Worm (Caenorhabditis elegans) whole organism, L4 larva: ENCODE data around the gene K01H12.4.
A peak's percentile ranks its signal among the peaks of the same experiment; 100 is the strongest.

Source experiments
- F26F4.8 ChIP-seq: fragments of 200-800 bp; sonication (Bioruptor generic); conservative IDR thresholded peaks from 2 replicates; pipeline ENCODE4 v1.3.6; 2022; ENCODE audit warnings: missing genetic modification characterization, missing compliant biosample characterization
- T20F7.1 ChIP-seq: fragments of 200-800 bp; sonication (Bioruptor generic); optimal IDR thresholded peaks from 2 replicates; lab custom pipeline; 2018; ENCODE audit warnings: mild to moderate bottlenecking, missing genetic modification characterization, missing compliant biosample characterization
- T26A8.4 ChIP-seq: fragments of 200-800 bp; sonication (Bioruptor generic); IDR thresholded peaks from 2 replicates; pipeline ENCODE4 v1.3.6; 2022; ENCODE audit warnings: missing genetic modification characterization, missing compliant biosample characterization
- ceh-62 ChIP-seq: sonication (generic microtip); optimal IDR thresholded peaks from 2 replicates; lab custom pipeline; 2017; ENCODE audit warnings: missing biosample characterization, missing genetic modification characterization
- ces-1 ChIP-seq: fragments of 150-350 bp; sonication (generic microtip); optimal IDR thresholded peaks from 4 replicates; lab custom pipeline; 2014; ENCODE audit warnings: missing biosample characterization, missing genetic modification reagents, missing genetic modification characterization
- daf-16 ChIP-seq, 3 experiments: sonication (generic microtip); optimal IDR thresholded peaks; 2 replicates each; lab custom pipeline; 2016 to 2017; ENCODE audit warnings: missing genetic modification characterization in 3 of 3, missing genetic modification reagents in 3 of 3, mild to moderate bottlenecking in 2 of 3, missing compliant biosample characterization in 2 of 3, missing biosample characterization in 1 of 3, moderate library complexity in 1 of 3
- dmd-6 ChIP-seq: fragments of 200-800 bp; sonication (Bioruptor generic); IDR thresholded peaks from 2 replicates; pipeline ENCODE4 v1.3.6; 2022; ENCODE audit warnings: missing genetic modification reagents, missing genetic modification characterization, missing compliant biosample characterization
- dpl-1 ChIP-seq: fragments of 150-350 bp; optimal IDR thresholded peaks from 2 replicates; lab custom pipeline; 2014; ENCODE audit warnings: missing biosample characterization, missing genetic modification reagents, missing genetic modification characterization
- dve-1 ChIP-seq: sonication (generic microtip); optimal IDR thresholded peaks from 2 replicates; lab custom pipeline; 2017; ENCODE audit warnings: antibody characterized with exemption, mild to moderate bottlenecking, missing genetic modification characterization, missing compliant biosample characterization; ENCODE audit not compliant: insufficient read depth
- gei-8 ChIP-seq: fragments of 200-800 bp; sonication (Bioruptor generic); optimal IDR thresholded peaks from 2 replicates; lab custom pipeline; 2018; ENCODE audit warnings: mild to moderate bottlenecking, missing genetic modification characterization, missing compliant biosample characterization
- hif-1 ChIP-seq, 2 experiments: sonication (generic microtip); optimal IDR thresholded peaks; 2 replicates each; lab custom pipeline; 2016 to 2017; ENCODE audit warnings: missing compliant biosample characterization in 2 of 2, missing genetic modification characterization in 2 of 2, missing genetic modification reagents in 2 of 2, missing genotype in 2 of 2, mild to moderate bottlenecking in 1 of 2
- hlh-11 ChIP-seq: fragments of 200-800 bp; sonication (Bioruptor generic); optimal IDR thresholded peaks from 2 replicates; lab custom pipeline; 2018; ENCODE audit warnings: mild to moderate bottlenecking, missing genetic modification characterization, missing compliant biosample characterization
- hlh-30 ChIP-seq: sonication (generic microtip); optimal IDR thresholded peaks from 2 replicates; lab custom pipeline; 2017; ENCODE audit warnings: antibody characterized with exemption, mild to moderate bottlenecking, missing genetic modification characterization, missing compliant biosample characterization; ENCODE audit not compliant: insufficient read depth
- hmg-1.1 ChIP-seq: fragments of 200-800 bp; sonication (Bioruptor generic); IDR thresholded peaks from 2 replicates; pipeline ENCODE4 v1.3.6; 2022; ENCODE audit warnings: missing genetic modification reagents, missing genetic modification characterization, missing compliant biosample characterization
- jun-1 ChIP-seq: fragments of 150-350 bp; optimal IDR thresholded peaks from 2 replicates; lab custom pipeline; 2014; ENCODE audit warnings: missing biosample characterization, missing genetic modification reagents, missing genetic modification characterization
- lin-1 ChIP-seq: fragments of 200-800 bp; sonication (Bioruptor generic); IDR thresholded peaks from 2 replicates; pipeline ENCODE4 v1.3.6; 2022; ENCODE audit warnings: missing genetic modification reagents, missing genetic modification characterization, missing compliant biosample characterization
- lin-29 ChIP-seq: fragments of 200-800 bp; sonication (Bioruptor generic); IDR thresholded peaks from 2 replicates; pipeline ENCODE4 v1.3.6; 2022; ENCODE audit warnings: missing genetic modification reagents, missing genetic modification characterization, missing compliant biosample characterization
- lin-39 ChIP-seq: fragments of 150-350 bp; optimal IDR thresholded peaks from 2 replicates; lab custom pipeline; 2014; ENCODE audit warnings: missing biosample characterization, missing genetic modification reagents, missing genetic modification characterization
- madf-9 ChIP-seq: fragments of 200-800 bp; sonication (Bioruptor generic); conservative IDR thresholded peaks from 2 replicates; pipeline ENCODE4 v1.3.6; 2022; ENCODE audit warnings: missing genetic modification reagents, missing genetic modification characterization, missing compliant biosample characterization
- mdl-1 ChIP-seq, 2 experiments: fragments of 150-350 bp in 1 of 2; sonication (generic microtip) in 1 of 2; optimal IDR thresholded peaks; 2 replicates each; lab custom pipeline; 2014 to 2017; ENCODE audit warnings: missing biosample characterization in 2 of 2, missing genetic modification characterization in 2 of 2
- mdt-29 ChIP-seq: fragments of 200-800 bp; sonication (Bioruptor generic); IDR thresholded peaks from 2 replicates; pipeline ENCODE4 v1.3.6; 2022; ENCODE audit warnings: missing genetic modification reagents, missing genetic modification characterization, missing compliant biosample characterization
- mep-1 ChIP-seq: fragments of 150-350 bp; sonication (generic microtip); optimal IDR thresholded peaks from 3 replicates; lab custom pipeline; 2014; ENCODE audit warnings: missing biosample characterization, missing genetic modification characterization
- mes-2 ChIP-seq: sonication (generic microtip); optimal IDR thresholded peaks from 2 replicates; lab custom pipeline; 2016; ENCODE audit warnings: missing genotype, mild to moderate bottlenecking, missing genetic modification characterization, missing compliant biosample characterization; ENCODE audit not compliant: poor library complexity, severe bottlenecking
- mxl-2 ChIP-seq: fragments of 200-800 bp; sonication (Bioruptor generic); conservative IDR thresholded peaks from 2 replicates; pipeline ENCODE4 v1.3.6; 2022; ENCODE audit warnings: missing genetic modification reagents, missing genetic modification characterization, missing compliant biosample characterization
- mxl-3 ChIP-seq: fragments of 200-800 bp; sonication (Bioruptor generic); optimal IDR thresholded peaks from 2 replicates; lab custom pipeline; 2018; ENCODE audit warnings: mild to moderate bottlenecking, missing genetic modification characterization, missing compliant biosample characterization
- nhr-10 ChIP-seq: fragments of 150-350 bp; optimal IDR thresholded peaks from 2 replicates; lab custom pipeline; 2014; ENCODE audit warnings: missing biosample characterization, missing genetic modification characterization
- nhr-102 ChIP-seq: sonication (generic microtip); optimal IDR thresholded peaks from 2 replicates; lab custom pipeline; 2016; ENCODE audit warnings: mild to moderate bottlenecking, missing genetic modification characterization, moderate library complexity, missing compliant biosample characterization
- nhr-237 ChIP-seq: sonication (generic microtip); optimal IDR thresholded peaks from 2 replicates; lab custom pipeline; 2017; ENCODE audit warnings: missing biosample characterization, missing genetic modification characterization
- nhr-25 ChIP-seq: sonication (generic microtip); optimal IDR thresholded peaks from 2 replicates; lab custom pipeline; 2017; ENCODE audit warnings: missing genetic modification characterization, mild to moderate bottlenecking, missing compliant biosample characterization, antibody characterized with exemption, moderate library complexity, borderline replicate concordance; ENCODE audit not compliant: insufficient read depth
- nhr-28 ChIP-seq: fragments of 150-350 bp; optimal IDR thresholded peaks from 2 replicates; lab custom pipeline; 2014; ENCODE audit warnings: missing biosample characterization, missing genetic modification characterization
- nhr-42 ChIP-seq: fragments of 200-800 bp; sonication (Bioruptor generic); IDR thresholded peaks from 2 replicates; pipeline ENCODE4 v1.3.6; 2022; ENCODE audit warnings: missing genetic modification characterization, missing compliant biosample characterization
- nhr-48 ChIP-seq: sonication (generic microtip); optimal IDR thresholded peaks from 2 replicates; lab custom pipeline; 2016; ENCODE audit warnings: mild to moderate bottlenecking, missing genetic modification characterization, missing compliant biosample characterization
- nhr-6 ChIP-seq: fragments of 150-350 bp; optimal IDR thresholded peaks from 2 replicates; lab custom pipeline; 2014; ENCODE audit warnings: missing biosample characterization, missing genetic modification characterization
- nhr-77 ChIP-seq: fragments of 150-350 bp; optimal IDR thresholded peaks from 2 replicates; lab custom pipeline; 2014; ENCODE audit warnings: missing biosample characterization, missing genetic modification characterization
- php-3 ChIP-seq: fragments of 200-800 bp; sonication (Bioruptor generic); IDR thresholded peaks from 2 replicates; pipeline ENCODE4 v1.3.6; 2022; ENCODE audit warnings: missing genetic modification reagents, missing genetic modification characterization, missing compliant biosample characterization
- pqm-1 ChIP-seq: sonication (generic microtip); optimal IDR thresholded peaks from 2 replicates; lab custom pipeline; 2017; ENCODE audit warnings: missing biosample characterization, missing genetic modification characterization
- rbr-2 ChIP-seq: sonication (generic microtip); optimal IDR thresholded peaks from 2 replicates; lab custom pipeline; 2016; ENCODE audit warnings: missing genotype, missing genetic modification characterization, missing compliant biosample characterization
- set-16 ChIP-seq: fragments of 200-800 bp; sonication (Bioruptor generic); IDR thresholded peaks from 2 replicates; pipeline ENCODE4 v1.3.6; 2022; ENCODE audit warnings: missing genetic modification reagents, missing genetic modification characterization, missing compliant biosample characterization
- spr-1 ChIP-seq: sonication (generic microtip); optimal IDR thresholded peaks from 2 replicates; lab custom pipeline; 2016; ENCODE audit warnings: mild to moderate bottlenecking, missing genetic modification characterization, missing compliant biosample characterization
- tra-1 ChIP-seq: fragments of 200-800 bp; sonication (Bioruptor generic); IDR thresholded peaks from 2 replicates; pipeline ENCODE4 v1.3.6; 2022; ENCODE audit warnings: missing genetic modification reagents, missing genetic modification characterization, missing compliant biosample characterization
- unc-130 ChIP-seq: sonication (generic microtip); optimal IDR thresholded peaks from 2 replicates; lab custom pipeline; 2016; ENCODE audit warnings: missing genetic modification reagents, missing genetic modification characterization, missing compliant biosample characterization

Gene K01H12.4

ce11 chrIV:9675572-9675971 is 37.3 kb upstream of the K01H12.4 start, which contains the start of gene nhr-34:
Gene nhr-34 (minus strand): TSS chrIV:9675672.
- TF ChIP-seq gei-8 (no peak), madf-9 (GFP tag; lab: Robert Waterston, UW) (no peak), nhr-25 (tag; lab: Kevin White, UChicago) (no peak), ceh-62 (tag; lab: Kevin White, UChicago) (no peak), T20F7.1 (peak; percentile 33), F26F4.8 (GFP tag; lab: Robert Waterston, UW) (no peak)

DNA sequence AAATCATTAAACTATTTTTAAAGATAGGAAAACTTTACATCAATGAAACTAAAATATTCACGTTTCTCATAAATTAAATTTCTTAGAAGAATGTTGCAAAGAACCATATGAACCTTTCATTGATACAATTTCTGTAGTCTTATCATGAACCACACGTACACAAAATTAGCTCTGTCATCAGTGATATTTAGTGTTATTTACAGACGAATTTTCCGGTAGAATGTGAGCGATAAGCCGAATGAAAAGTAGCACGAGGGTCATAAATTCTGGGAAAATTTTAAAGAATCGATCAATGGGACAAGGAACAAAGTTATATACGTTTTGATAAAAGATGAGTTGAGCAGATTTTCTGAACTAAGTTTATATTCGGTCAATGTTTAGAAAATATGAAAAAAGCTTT is 36.3 kb upstream of the K01H12.4 start:
- peak; percentile 89 for TF ChIP-seq dve-1 (tag; lab: Kevin White, UChicago)
- peak; percentile 81 for TF ChIP-seq nhr-10 (tag; lab: Kevin White, UChicago)
- peak; percentile 95 for TF ChIP-seq nhr-28 (tag; lab: Kevin White, UChicago)
- no peak for TF ChIP-seq daf-16 (GFP tag; optimal IDR thresholded peaks at IDR 0.05; lab: Kevin White, UChicago)
- peak; percentile 98 for TF ChIP-seq daf-16 (tag; optimal IDR thresholded peaks at IDR 0.05; lab: Kevin White, UChicago)
- peak; percentile 45 for TF ChIP-seq mep-1 (tag; lab: Kevin White, UChicago)
- TF ChIP-seq nhr-237 (tag; lab: Kevin White, UChicago) = no peak
- TF ChIP-seq set-16 (GFP tag; lab: Robert Waterston, UW) = no peak
- TF ChIP-seq nhr-102 (tag; lab: Kevin White, UChicago) = peak; percentile 23
- TF ChIP-seq php-3 (GFP tag; lab: Robert Waterston, UW) = peak; percentile 85
- TF ChIP-seq pqm-1 (tag; lab: Kevin White, UChicago) = peak; percentile 47
- TF ChIP-seq mdt-29 = no peak
- TF ChIP-seq lin-39 (tag; lab: Kevin White, UChicago) = no peak
- TF ChIP-seq dmd-6 (GFP tag; lab: Robert Waterston, UW) = peak; percentile 89
- peak in 1 of 2 experiments; percentile 35 for TF ChIP-seq hif-1 (tag; optimal IDR thresholded peaks at IDR 0.05; lab: Kevin White, UChicago)
- peak; percentile 75 for TF ChIP-seq hlh-11
- TF ChIP-seq lin-1 (GFP tag; lab: Robert Waterston, UW) = 0 out of 2 replicates have a peak, but pooled peaks have one; percentile 47
- TF ChIP-seq nhr-77 (tag; lab: Kevin White, UChicago) = peak; percentile 65
- TF ChIP-seq unc-130 (GFP tag; lab: Kevin White, UChicago) = no peak
- no peak for TF ChIP-seq nhr-42 (GFP tag; lab: Robert Waterston, UW)
- TF ChIP-seq hlh-30 (tag; lab: Kevin White, UChicago) = peak; percentile 58
- peak; percentile 17 for TF ChIP-seq T20F7.1
- TF ChIP-seq mxl-3 = peak; percentile 7
- peak in 1 of 2 experiments; percentile 70 for TF ChIP-seq mdl-1 (tag; optimal IDR thresholded peaks at IDR 0.05; lab: Kevin White, UChicago)
- peak; percentile 27 for TF ChIP-seq nhr-48 (tag; lab: Kevin White, UChicago)

DNA sequence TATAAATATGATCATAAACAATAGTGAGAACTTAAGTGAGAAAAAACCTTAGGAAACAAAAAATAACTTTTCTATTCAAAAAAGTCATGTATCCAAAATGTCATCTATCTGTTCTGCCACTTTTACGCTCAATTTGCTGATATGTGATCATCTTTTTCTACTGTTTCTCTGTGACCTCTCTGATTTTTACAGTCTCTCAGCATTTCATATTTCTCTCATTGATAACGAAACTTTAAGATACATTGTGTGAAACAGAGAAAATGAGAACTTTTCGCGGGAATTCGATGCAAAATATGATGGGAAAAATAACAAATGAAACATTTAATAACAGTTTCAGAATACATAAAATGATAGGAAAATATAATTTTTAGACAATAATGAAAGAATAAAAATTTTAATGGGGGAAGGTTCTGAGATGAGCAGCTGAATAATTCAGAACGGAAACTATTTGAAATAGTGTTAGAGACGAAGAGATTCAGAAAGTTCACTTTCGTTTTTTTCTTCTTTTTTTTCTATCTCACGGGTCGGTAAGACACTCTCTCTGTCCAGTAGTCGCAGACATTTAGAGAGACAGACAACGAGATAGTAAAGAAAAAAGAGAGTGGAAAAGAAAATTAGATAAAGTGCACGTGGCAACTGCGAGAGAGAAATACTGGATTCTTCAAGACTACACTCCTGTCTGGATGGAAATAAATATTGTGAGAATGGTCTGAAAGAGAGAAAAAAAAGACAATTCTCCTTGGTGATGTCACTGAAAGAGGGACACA is 35.5 kb upstream of the K01H12.4 start:
- TF ChIP-seq dve-1 (tag; lab: Kevin White, UChicago) (peak; percentile 74), mxl-2 (GFP tag; lab: Robert Waterston, UW) (0 out of 2 replicates have a peak, but pooled peaks have one; percentile 9), mep-1 (tag; lab: Kevin White, UChicago) (peak; percentile 73), T26A8.4 (GFP tag; lab: Robert Waterston, UW) (peak; percentile 49; the same call in 1 of the 2 replicates), nhr-6 (tag; lab: Kevin White, UChicago) (no peak), mes-2 (peak; percentile 41), nhr-28 (tag; lab: Kevin White, UChicago) (peak; percentile 89), spr-1 (peak; percentile 17), hmg-1.1 (peak; percentile 56), hif-1 (tag; optimal IDR thresholded peaks at IDR 0.05; lab: Kevin White, UChicago) (peak in 1 of 2 experiments; percentile 81), jun-1 (tag; lab: Kevin White, UChicago) (no peak), daf-16 (GFP tag; optimal IDR thresholded peaks at IDR 0.05; lab: Kevin White, UChicago) (peak in 1 of 2 experiments; percentile 46), daf-16 (tag; optimal IDR thresholded peaks at IDR 0.05; lab: Kevin White, UChicago) (peak; percentile 76), ces-1 (GFP tag; lab: Kevin White, UChicago) (peak; percentile 81), hlh-30 (tag; lab: Kevin White, UChicago) (peak; percentile 95), nhr-25 (tag; lab: Kevin White, UChicago) (peak; percentile 21), rbr-2 (tag; lab: Kevin White, UChicago) (peak; percentile 67), madf-9 (GFP tag; lab: Robert Waterston, UW) (no peak), dpl-1 (GFP tag; lab: Kevin White, UChicago) (peak; percentile 31), lin-29 (GFP tag; lab: Robert Waterston, UW) (peak; percentile 32; the same call in 1 of the 2 replicates), nhr-42 (GFP tag; lab: Robert Waterston, UW) (no peak), nhr-48 (tag; lab: Kevin White, UChicago) (peak; percentile 85), mxl-3 (peak; percentile 93), hlh-11 (peak; percentile 90), tra-1 (GFP tag; lab: Robert Waterston, UW) (peak; percentile 69)
